Worm (Caenorhabditis elegans) whole organism, late embryonic: ENCODE data around the gene lov-1.
A peak's percentile ranks its signal among the peaks of the same experiment; 100 is the strongest.

Experiments used
- ama-1 ChIP-seq: fragments of 150-350 bp; optimal IDR thresholded peaks from 2 replicates; lab custom pipeline; 2014
- ceh-6 ChIP-seq: fragments of 200-800 bp; sonication (Bioruptor generic); optimal IDR thresholded peaks from 2 replicates; lab custom pipeline; 2018; ENCODE audit warnings: mild to moderate bottlenecking, missing genetic modification characterization, missing compliant biosample characterization
- ets-4 ChIP-seq: sonication (generic microtip); optimal IDR thresholded peaks from 2 replicates; lab custom pipeline; 2016; ENCODE audit warnings: missing genetic modification characterization, missing compliant biosample characterization
- nfya-1 ChIP-seq: sonication (generic microtip); optimal IDR thresholded peaks from 2 replicates; lab custom pipeline; 2017; ENCODE audit warnings: missing genetic modification characterization, mild to moderate bottlenecking, missing compliant biosample characterization, antibody characterized with exemption, moderate library complexity
- tbx-2 ChIP-seq: sonication (generic microtip); optimal IDR thresholded peaks from 2 replicates; lab custom pipeline; 2016; ENCODE audit warnings: missing genetic modification characterization, missing compliant biosample characterization
- unc-42 ChIP-seq: sonication (generic microtip); optimal IDR thresholded peaks from 2 replicates; lab custom pipeline; 2016; ENCODE audit warnings: missing genotype, missing genetic modification characterization, missing compliant biosample characterization

Gene lov-1

ce11 chrII:10065472-10065871 lies 56.2 kb downstream of the lov-1 start:
- no peak for TF ChIP-seq ets-4
- peak; percentile 11 for TF ChIP-seq nfya-1 (tag; lab: Kevin White, UChicago)
- peak; percentile 42 for TF ChIP-seq ceh-6 (GFP tag; lab: Kevin White, UChicago)
- peak; percentile 4 for TF ChIP-seq tbx-2

ce11 chrII:10060508-10060907 lies 61.1 kb downstream of the lov-1 start, which contains the start of gene stg-1:
stg-1 (minus strand) TSS chrII:10060660.
- TF ChIP-seq unc-42 (tag; lab: Kevin White, UChicago) (peak; percentile 85), ama-1 (lab: Kevin White, UChicago) (no peak)
